Worm (Caenorhabditis elegans) whole organism, L2 larva: Measurements from ENCODE around the gene F52H2.15.

Experiments used
- C34F6.9 ChIP-seq: fragments of 150-350 bp; optimal IDR thresholded peaks from 2 replicates; lab custom pipeline; 2014; ENCODE audit warnings: missing biosample characterization, missing genetic modification characterization
- F13H6.1 ChIP-seq: sonication (generic microtip); optimal IDR thresholded peaks from 2 replicates; lab custom pipeline; 2016; ENCODE audit warnings: missing genetic modification characterization, missing compliant biosample characterization
- R02D3.7 ChIP-seq: fragments of 150-350 bp; optimal IDR thresholded peaks from 2 replicates; lab custom pipeline; 2014; ENCODE audit warnings: missing biosample characterization, missing genetic modification characterization
- alr-1 ChIP-seq: fragments of 150-350 bp; optimal IDR thresholded peaks from 2 replicates; lab custom pipeline; 2014; ENCODE audit warnings: missing biosample characterization, missing genetic modification characterization
- ama-1 ChIP-seq: fragments of 150-350 bp; optimal IDR thresholded peaks from 2 replicates; lab custom pipeline; 2018; ENCODE audit warnings: inconsistent platforms
- blmp-1 ChIP-seq: sonication (generic microtip); optimal IDR thresholded peaks from 2 replicates; lab custom pipeline; 2017; ENCODE audit warnings: missing genetic modification characterization, mild to moderate bottlenecking, missing compliant biosample characterization, antibody characterized with exemption, moderate library complexity; ENCODE audit not compliant: insufficient read depth
- ceh-82 ChIP-seq: fragments of 150-350 bp; optimal IDR thresholded peaks from 2 replicates; lab custom pipeline; 2014; ENCODE audit warnings: missing biosample characterization, missing genetic modification characterization
- crh-2 ChIP-seq: sonication (generic microtip); optimal IDR thresholded peaks from 2 replicates; lab custom pipeline; 2017; ENCODE audit warnings: missing biosample characterization, missing genetic modification characterization
- dmd-4 ChIP-seq: sonication (generic microtip); optimal IDR thresholded peaks from 2 replicates; lab custom pipeline; 2017; ENCODE audit warnings: missing biosample characterization, missing genetic modification characterization
- egl-27 ChIP-seq: sonication (generic microtip); optimal IDR thresholded peaks from 3 replicates; lab custom pipeline; 2017; ENCODE audit warnings: missing biosample characterization, missing genetic modification reagents, missing genetic modification characterization
- fos-1 ChIP-seq: fragments of 150-350 bp; optimal IDR thresholded peaks from 2 replicates; lab custom pipeline; 2014; ENCODE audit warnings: missing biosample characterization, missing genetic modification characterization
- lin-13 ChIP-seq: fragments of 150-350 bp; optimal IDR thresholded peaks from 2 replicates; lab custom pipeline; 2014; ENCODE audit warnings: missing biosample characterization, missing genetic modification reagents, missing genetic modification characterization
- lin-39 ChIP-seq: fragments of 150-350 bp; optimal IDR thresholded peaks from 2 replicates; lab custom pipeline; 2014; ENCODE audit warnings: missing biosample characterization, missing genetic modification reagents, missing genetic modification characterization
- lsy-2 ChIP-seq, 2 experiments: fragments of 150-350 bp in 1 of 2; sonication (generic microtip) in 1 of 2; optimal IDR thresholded peaks; 2 replicates each; lab custom pipeline; 2014 to 2017; ENCODE audit warnings: missing biosample characterization in 2 of 2, missing genetic modification characterization in 2 of 2
- mbf-1 ChIP-seq: sonication (generic microtip); optimal IDR thresholded peaks from 2 replicates; lab custom pipeline; 2017; ENCODE audit warnings: missing biosample characterization, missing genetic modification characterization
- mdl-1 ChIP-seq, 2 experiments: fragments of 150-350 bp in 1 of 2; sonication (generic microtip) in 1 of 2; optimal IDR thresholded peaks; 2 replicates each; lab custom pipeline; 2017; ENCODE audit warnings: missing biosample characterization in 2 of 2, missing genetic modification characterization in 2 of 2
- nhr-11 ChIP-seq: fragments of 150-350 bp; optimal IDR thresholded peaks from 2 replicates; lab custom pipeline; 2014; ENCODE audit warnings: missing biosample characterization, missing genetic modification characterization
- nhr-12 ChIP-seq: fragments of 150-350 bp; optimal IDR thresholded peaks from 2 replicates; lab custom pipeline; 2014; ENCODE audit warnings: missing biosample characterization, missing genetic modification characterization
- nhr-129 ChIP-seq: fragments of 150-350 bp; optimal IDR thresholded peaks from 2 replicates; lab custom pipeline; 2014; ENCODE audit warnings: missing biosample characterization, missing genetic modification characterization
- nhr-23 ChIP-seq: fragments of 150-350 bp; optimal IDR thresholded peaks from 2 replicates; lab custom pipeline; 2014; ENCODE audit warnings: missing biosample characterization, missing genetic modification reagents, missing genetic modification characterization
- nhr-237 ChIP-seq: fragments of 150-350 bp; optimal IDR thresholded peaks from 2 replicates; lab custom pipeline; 2014; ENCODE audit warnings: missing biosample characterization, missing genetic modification characterization
- nhr-6 ChIP-seq: fragments of 150-350 bp; optimal IDR thresholded peaks from 2 replicates; lab custom pipeline; 2014; ENCODE audit warnings: missing biosample characterization, missing genetic modification characterization
- nhr-77 ChIP-seq: fragments of 150-350 bp; optimal IDR thresholded peaks from 2 replicates; lab custom pipeline; 2014; ENCODE audit warnings: missing biosample characterization, missing genetic modification characterization
- sem-4 ChIP-seq: fragments of 150-350 bp; optimal IDR thresholded peaks from 2 replicates; lab custom pipeline; 2014; ENCODE audit warnings: missing biosample characterization, missing genetic modification reagents, missing genetic modification characterization
- skn-1 ChIP-seq: sonication (generic microtip); optimal IDR thresholded peaks from 2 replicates; lab custom pipeline; 2017; ENCODE audit warnings: missing biosample characterization, missing genetic modification characterization
- sma-3 ChIP-seq: sonication (generic microtip); optimal IDR thresholded peaks from 2 replicates; lab custom pipeline; 2016; ENCODE audit warnings: missing genetic modification reagents, missing genetic modification characterization, missing compliant biosample characterization
- sma-9 ChIP-seq, 2 experiments: fragments of 150-350 bp in 1 of 2; sonication (generic microtip) in 1 of 2; optimal IDR thresholded peaks; 2 replicates each; lab custom pipeline; 2014 to 2016; ENCODE audit warnings: missing genetic modification characterization in 2 of 2, mild to moderate bottlenecking in 1 of 2, missing biosample characterization in 1 of 2, missing compliant biosample characterization in 1 of 2, missing genetic modification reagents in 1 of 2, moderate library complexity in 1 of 2
- unc-39 ChIP-seq: fragments of 150-350 bp; optimal IDR thresholded peaks from 2 replicates; lab custom pipeline; 2014; ENCODE audit warnings: missing biosample characterization, missing genetic modification characterization
- unc-55 ChIP-seq: fragments of 150-350 bp; sonication (generic microtip); optimal IDR thresholded peaks from 3 replicates; lab custom pipeline; 2014; ENCODE audit warnings: missing biosample characterization, missing genetic modification reagents, missing genetic modification characterization
- unc-62 ChIP-seq: fragments of 150-350 bp; optimal IDR thresholded peaks from 2 replicates; lab custom pipeline; 2014; ENCODE audit warnings: missing biosample characterization, missing genetic modification reagents, missing genetic modification characterization
- zag-1 ChIP-seq: fragments of 150-350 bp; optimal IDR thresholded peaks from 2 replicates; lab custom pipeline; 2014; ENCODE audit warnings: missing biosample characterization, missing genetic modification characterization
- ztf-11 ChIP-seq: sonication (generic microtip); optimal IDR thresholded peaks from 2 replicates; lab custom pipeline; 2017; ENCODE audit warnings: missing biosample characterization, missing genetic modification characterization

The F52H2.15 gene

ce11 chrX:2565308-2565773 is at the start of gene F52H2.15:
Gene F52H2.15 (plus strand): TSS chrX:2565358.
- TF ChIP-seq fos-1 (peak; percentile 77), nhr-23 (tag; lab: Kevin White, UChicago) (no peak)

DNA sequence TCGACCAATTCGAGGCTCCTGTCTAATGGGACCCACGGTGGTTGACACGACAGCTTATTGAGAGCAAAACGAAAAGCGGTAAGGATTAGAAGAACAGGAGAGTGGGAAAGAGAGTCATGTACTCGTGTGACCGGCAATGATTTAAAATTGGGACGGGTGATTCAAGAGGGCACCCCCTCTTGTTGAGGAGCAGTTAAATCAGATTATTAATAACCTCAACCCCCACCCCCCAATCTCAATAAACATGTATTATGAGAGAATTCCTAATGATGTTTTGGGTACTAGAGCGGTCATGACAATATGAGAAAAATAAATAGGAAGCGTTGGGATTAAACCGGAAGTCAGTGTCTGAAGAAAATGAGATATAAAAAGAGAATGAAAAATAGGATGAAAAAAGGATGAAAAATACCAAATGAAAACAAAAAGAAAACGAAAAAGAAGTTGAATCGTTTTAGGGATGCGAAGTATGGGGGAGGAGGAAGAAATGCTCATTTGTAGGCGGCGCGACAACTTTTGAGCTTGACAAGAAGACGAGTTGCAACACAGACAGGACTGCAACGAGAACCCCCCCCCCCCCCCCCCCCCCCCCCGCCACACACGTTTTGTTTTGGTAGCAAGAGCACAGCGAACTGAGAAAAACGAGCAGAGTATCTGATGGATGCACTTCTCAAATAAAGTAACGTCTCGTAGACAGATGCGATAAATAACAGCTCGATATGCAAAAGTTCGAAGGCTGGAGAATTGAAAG is 48.0 kb upstream of the F52H2.15 start:
- TF ChIP-seq unc-55 (GFP tag; lab: Kevin White, UChicago) (peak; percentile 13), unc-62 (GFP tag; lab: Kevin White, UChicago) (no peak)

ce11 chrX:2520461-2520860 is 44.7 kb upstream of the F52H2.15 start:
- TF ChIP-seq dmd-4 (no peak), skn-1 (no peak), nhr-77 (no peak), nhr-237 (tag; lab: Kevin White, UChicago) (no peak), nhr-11 (tag; lab: Kevin White, UChicago) (no peak), F13H6.1 (tag; lab: Kevin White, UChicago) (no peak), egl-27 (tag; lab: Kevin White, UChicago) (no peak), alr-1 (no peak), ama-1 (no peak)

ce11 chrX:2522658-2523057 is 42.5 kb upstream of the F52H2.15 start:
- no peak for TF ChIP-seq sem-4 (tag; lab: Kevin White, UChicago)
- no peak for TF ChIP-seq ceh-82 (tag; lab: Kevin White, UChicago)
- TF ChIP-seq unc-55 (GFP tag; lab: Kevin White, UChicago) = no peak
- no peak for TF ChIP-seq lsy-2 (tag; optimal IDR thresholded peaks at IDR 0.05; lab: Kevin White, UChicago)
- TF ChIP-seq alr-1 = no peak
- no peak for TF ChIP-seq unc-39 (tag; lab: Kevin White, UChicago)
- no peak for TF ChIP-seq fos-1

- TF ChIP-seq ceh-82 (tag; lab: Kevin White, UChicago) = no peak
- no peak for TF ChIP-seq unc-39 (tag; lab: Kevin White, UChicago)
- no peak for TF ChIP-seq mbf-1
- no peak for TF ChIP-seq egl-27 (tag; lab: Kevin White, UChicago)
- TF ChIP-seq nhr-6 (tag; lab: Kevin White, UChicago) = no peak
- no peak for TF ChIP-seq blmp-1 (tag; lab: Kevin White, UChicago)
- no peak for TF ChIP-seq C34F6.9 (tag; lab: Kevin White, UChicago)
- no peak for TF ChIP-seq lsy-2 (tag; optimal IDR thresholded peaks at IDR 0.05; lab: Kevin White, UChicago)
- no peak for TF ChIP-seq sem-4 (tag; lab: Kevin White, UChicago)
- TF ChIP-seq F13H6.1 (tag; lab: Kevin White, UChicago) = no peak
- no peak for TF ChIP-seq zag-1 (tag; lab: Kevin White, UChicago)
- no peak for TF ChIP-seq nhr-12 (tag; lab: Kevin White, UChicago)
- TF ChIP-seq skn-1 = no peak
- TF ChIP-seq crh-2 (tag; lab: Kevin White, UChicago) = no peak
Observed at ce11 chrX:2526078-2526477, 39.1 kb upstream of the F52H2.15 start.

ce11 chrX:2527194-2527593 is 38.0 kb upstream of the F52H2.15 start:
- no peak for TF ChIP-seq F13H6.1 (tag; lab: Kevin White, UChicago)
- no peak for TF ChIP-seq nhr-6 (tag; lab: Kevin White, UChicago)
- no peak for TF ChIP-seq lin-13 (GFP tag; lab: Kevin White, UChicago)

DNA sequence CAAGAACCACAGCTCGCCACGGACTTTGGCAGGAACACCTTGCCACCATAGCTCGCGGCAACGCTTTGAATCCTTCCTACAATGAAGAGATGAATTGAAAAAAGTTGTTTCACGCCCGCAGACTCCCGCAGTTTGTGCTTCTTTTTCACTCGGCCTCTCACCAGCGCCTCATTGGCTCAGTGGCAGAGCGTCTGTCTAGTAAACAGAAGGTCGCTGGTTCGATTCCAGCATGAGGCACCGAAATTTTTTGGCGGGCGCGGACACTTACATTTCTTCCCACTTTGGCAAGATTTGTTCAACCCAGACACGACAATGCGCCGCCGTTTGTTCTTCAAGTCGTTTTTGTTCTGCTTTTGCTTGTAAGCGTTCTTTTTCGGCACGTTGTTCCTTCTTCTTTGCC is 37.3 kb upstream of the F52H2.15 start:
- TF ChIP-seq lin-13 (GFP tag; lab: Kevin White, UChicago) = peak; percentile 9
- TF ChIP-seq ztf-11 (tag; lab: Kevin White, UChicago) = no peak
- TF ChIP-seq sma-3 (GFP tag; lab: Kevin White, UChicago) = peak; percentile 28
- no peak for TF ChIP-seq R02D3.7 (tag; lab: Kevin White, UChicago)
- TF ChIP-seq nhr-129 (tag; lab: Kevin White, UChicago) = peak; percentile 39
- peak; percentile 4 for TF ChIP-seq unc-55 (GFP tag; lab: Kevin White, UChicago)
- peak; percentile 53 for TF ChIP-seq sma-9 (GFP tag; optimal IDR thresholded peaks at IDR 0.05; lab: Kevin White, UChicago)
- no peak for TF ChIP-seq sma-9 (tag; optimal IDR thresholded peaks at IDR 0.05; lab: Kevin White, UChicago)
- TF ChIP-seq crh-2 (tag; lab: Kevin White, UChicago) = no peak
- TF ChIP-seq nhr-12 (tag; lab: Kevin White, UChicago) = no peak
- TF ChIP-seq C34F6.9 (tag; lab: Kevin White, UChicago) = no peak
- TF ChIP-seq lsy-2 (tag; optimal IDR thresholded peaks at IDR 0.05; lab: Kevin White, UChicago) = peak in 1 of 2 experiments; percentile 9
- no peak for TF ChIP-seq lin-39 (tag; lab: Kevin White, UChicago)
- TF ChIP-seq blmp-1 (tag; lab: Kevin White, UChicago) = no peak
- peak; percentile 55 for TF ChIP-seq F13H6.1 (tag; lab: Kevin White, UChicago)
- no peak for TF ChIP-seq nhr-11 (tag; lab: Kevin White, UChicago)
- TF ChIP-seq mdl-1 (tag; optimal IDR thresholded peaks at IDR 0.05; lab: Kevin White, UChicago) = no peak
- TF ChIP-seq, all 48 proteins: peak for 7
